Worm (Caenorhabditis elegans) whole organism, L4 larva: Measurements from ENCODE around the gene gem-1.

Experiments used
- D1046.2 ChIP-seq: fragments of 200-800 bp; sonication (Bioruptor generic); IDR thresholded peaks from 2 replicates; pipeline ENCODE4 v1.3.6; 2022; ENCODE audit warnings: missing genetic modification characterization, missing compliant biosample characterization
- T26A8.4 ChIP-seq: fragments of 200-800 bp; sonication (Bioruptor generic); IDR thresholded peaks from 2 replicates; pipeline ENCODE4 v1.3.6; 2022; ENCODE audit warnings: missing genetic modification characterization, missing compliant biosample characterization
- Y48G9A.11 ChIP-seq: fragments of 200-800 bp; sonication (Bioruptor generic); IDR thresholded peaks from 2 replicates; pipeline ENCODE4 v1.3.6; 2022; ENCODE audit warnings: missing genetic modification reagents, missing genetic modification characterization, missing compliant biosample characterization
- ZK337.2 ChIP-seq: fragments of 200-800 bp; sonication (Bioruptor generic); IDR thresholded peaks from 2 replicates; pipeline ENCODE4 v1.3.6; 2022; ENCODE audit warnings: missing genetic modification reagents, missing genetic modification characterization, missing compliant biosample characterization
- ZK546.5 ChIP-seq, 2 experiments: sonication (generic microtip); optimal IDR thresholded peaks; 2 replicates each; lab custom pipeline; 2017; ENCODE audit warnings: missing biosample characterization in 2 of 2, missing genetic modification characterization in 2 of 2
- aha-1 ChIP-seq: fragments of 150-350 bp; peaks from one replicate; lab custom pipeline; 2014; ENCODE audit warnings: missing biosample characterization, missing genetic modification characterization
- ama-1 ChIP-seq: fragments of 150-350 bp; optimal IDR thresholded peaks from 2 replicates; lab custom pipeline; 2014; ENCODE audit warnings: inconsistent platforms, mixed read lengths
- arid-1 ChIP-seq: fragments of 200-800 bp; sonication (Bioruptor generic); conservative IDR thresholded peaks from 2 replicates; pipeline ENCODE4 v1.3.6; 2022; ENCODE audit warnings: missing genetic modification reagents, missing genetic modification characterization, missing compliant biosample characterization
- ceh-20 ChIP-seq: fragments of 200-800 bp; sonication (Bioruptor generic); IDR thresholded peaks from 2 replicates; pipeline ENCODE4 v1.3.6; 2022; ENCODE audit warnings: missing genetic modification reagents, missing genetic modification characterization, missing compliant biosample characterization
- daf-16 ChIP-seq, 3 experiments: sonication (generic microtip); optimal IDR thresholded peaks; 2 replicates each; lab custom pipeline; 2016 to 2017; ENCODE audit warnings: missing genetic modification characterization in 3 of 3, missing genetic modification reagents in 3 of 3, mild to moderate bottlenecking in 2 of 3, missing compliant biosample characterization in 2 of 3, missing biosample characterization in 1 of 3, moderate library complexity in 1 of 3
- daf-8 ChIP-seq: fragments of 200-800 bp; sonication (Bioruptor generic); IDR thresholded peaks from 2 replicates; pipeline ENCODE4 v1.3.6; 2022; ENCODE audit warnings: missing genetic modification characterization, missing compliant biosample characterization
- dmd-6 ChIP-seq: fragments of 200-800 bp; sonication (Bioruptor generic); IDR thresholded peaks from 2 replicates; pipeline ENCODE4 v1.3.6; 2022; ENCODE audit warnings: missing genetic modification reagents, missing genetic modification characterization, missing compliant biosample characterization
- dmd-8 ChIP-seq: fragments of 200-800 bp; sonication (Bioruptor generic); IDR thresholded peaks from 2 replicates; pipeline ENCODE4 v1.3.6; 2022; ENCODE audit warnings: missing genetic modification characterization, missing compliant biosample characterization
- dmd-9 ChIP-seq: fragments of 200-800 bp; sonication (Bioruptor generic); IDR thresholded peaks from 2 replicates; pipeline ENCODE4 v1.3.6; 2022; ENCODE audit warnings: missing genetic modification reagents, missing genetic modification characterization, missing compliant biosample characterization
- duxl-1 ChIP-seq: sonication (generic microtip); optimal IDR thresholded peaks from 2 replicates; lab custom pipeline; 2016; ENCODE audit warnings: mild to moderate bottlenecking, missing genetic modification characterization, moderate library complexity, missing compliant biosample characterization; ENCODE audit not compliant: poor library complexity
- dve-1 ChIP-seq: sonication (generic microtip); optimal IDR thresholded peaks from 2 replicates; lab custom pipeline; 2017; ENCODE audit warnings: antibody characterized with exemption, mild to moderate bottlenecking, missing genetic modification characterization, missing compliant biosample characterization; ENCODE audit not compliant: insufficient read depth
- hlh-11 ChIP-seq: fragments of 200-800 bp; sonication (Bioruptor generic); optimal IDR thresholded peaks from 2 replicates; lab custom pipeline; 2018; ENCODE audit warnings: mild to moderate bottlenecking, missing genetic modification characterization, missing compliant biosample characterization
- hlh-30 ChIP-seq: sonication (generic microtip); optimal IDR thresholded peaks from 2 replicates; lab custom pipeline; 2017; ENCODE audit warnings: antibody characterized with exemption, mild to moderate bottlenecking, missing genetic modification characterization, missing compliant biosample characterization; ENCODE audit not compliant: insufficient read depth
- hmg-1.1 ChIP-seq: fragments of 200-800 bp; sonication (Bioruptor generic); IDR thresholded peaks from 2 replicates; pipeline ENCODE4 v1.3.6; 2022; ENCODE audit warnings: missing genetic modification reagents, missing genetic modification characterization, missing compliant biosample characterization
- jun-1 ChIP-seq: fragments of 150-350 bp; optimal IDR thresholded peaks from 2 replicates; lab custom pipeline; 2014; ENCODE audit warnings: missing biosample characterization, missing genetic modification reagents, missing genetic modification characterization
- lim-7 ChIP-seq: fragments of 200-800 bp; sonication (Bioruptor generic); IDR thresholded peaks from 2 replicates; pipeline ENCODE4 v1.3.6; 2022; ENCODE audit warnings: missing genetic modification characterization, missing compliant biosample characterization
- lin-1 ChIP-seq: fragments of 200-800 bp; sonication (Bioruptor generic); IDR thresholded peaks from 2 replicates; pipeline ENCODE4 v1.3.6; 2022; ENCODE audit warnings: missing genetic modification reagents, missing genetic modification characterization, missing compliant biosample characterization
- lin-29 ChIP-seq: fragments of 200-800 bp; sonication (Bioruptor generic); IDR thresholded peaks from 2 replicates; pipeline ENCODE4 v1.3.6; 2022; ENCODE audit warnings: missing genetic modification reagents, missing genetic modification characterization, missing compliant biosample characterization
- lir-3 ChIP-seq: sonication (generic microtip); optimal IDR thresholded peaks from 2 replicates; lab custom pipeline; 2016; ENCODE audit warnings: mild to moderate bottlenecking, missing genetic modification characterization, missing compliant biosample characterization
- madf-5 ChIP-seq, 2 experiments: fragments of 200-800 bp; sonication (Bioruptor generic); IDR thresholded peaks; 2 replicates each; pipeline ENCODE4 v1.3.6; 2022; ENCODE audit warnings: missing compliant biosample characterization in 2 of 2, missing genetic modification characterization in 2 of 2
- madf-9 ChIP-seq: fragments of 200-800 bp; sonication (Bioruptor generic); conservative IDR thresholded peaks from 2 replicates; pipeline ENCODE4 v1.3.6; 2022; ENCODE audit warnings: missing genetic modification reagents, missing genetic modification characterization, missing compliant biosample characterization
- mdl-1 ChIP-seq, 2 experiments: fragments of 150-350 bp in 1 of 2; sonication (generic microtip) in 1 of 2; optimal IDR thresholded peaks; 2 replicates each; lab custom pipeline; 2014 to 2017; ENCODE audit warnings: missing biosample characterization in 2 of 2, missing genetic modification characterization in 2 of 2
- mdt-29 ChIP-seq: fragments of 200-800 bp; sonication (Bioruptor generic); IDR thresholded peaks from 2 replicates; pipeline ENCODE4 v1.3.6; 2022; ENCODE audit warnings: missing genetic modification reagents, missing genetic modification characterization, missing compliant biosample characterization
- mes-2 ChIP-seq: sonication (generic microtip); optimal IDR thresholded peaks from 2 replicates; lab custom pipeline; 2016; ENCODE audit warnings: missing genotype, mild to moderate bottlenecking, missing genetic modification characterization, missing compliant biosample characterization; ENCODE audit not compliant: poor library complexity, severe bottlenecking
- mxl-3 ChIP-seq: fragments of 200-800 bp; sonication (Bioruptor generic); optimal IDR thresholded peaks from 2 replicates; lab custom pipeline; 2018; ENCODE audit warnings: mild to moderate bottlenecking, missing genetic modification characterization, missing compliant biosample characterization
- nhr-102 ChIP-seq: sonication (generic microtip); optimal IDR thresholded peaks from 2 replicates; lab custom pipeline; 2016; ENCODE audit warnings: mild to moderate bottlenecking, missing genetic modification characterization, moderate library complexity, missing compliant biosample characterization
- nhr-25 ChIP-seq: sonication (generic microtip); optimal IDR thresholded peaks from 2 replicates; lab custom pipeline; 2017; ENCODE audit warnings: missing genetic modification characterization, mild to moderate bottlenecking, missing compliant biosample characterization, antibody characterized with exemption, moderate library complexity, borderline replicate concordance; ENCODE audit not compliant: insufficient read depth
- nhr-28 ChIP-seq: fragments of 150-350 bp; optimal IDR thresholded peaks from 2 replicates; lab custom pipeline; 2014; ENCODE audit warnings: missing biosample characterization, missing genetic modification characterization
- nhr-41 ChIP-seq: fragments of 200-800 bp; sonication (Bioruptor generic); IDR thresholded peaks from 2 replicates; pipeline ENCODE4 v1.3.6; 2022; ENCODE audit warnings: missing genetic modification reagents, missing genetic modification characterization, missing compliant biosample characterization
- nhr-42 ChIP-seq: fragments of 200-800 bp; sonication (Bioruptor generic); IDR thresholded peaks from 2 replicates; pipeline ENCODE4 v1.3.6; 2022; ENCODE audit warnings: missing genetic modification characterization, missing compliant biosample characterization
- nhr-48 ChIP-seq: sonication (generic microtip); optimal IDR thresholded peaks from 2 replicates; lab custom pipeline; 2016; ENCODE audit warnings: mild to moderate bottlenecking, missing genetic modification characterization, missing compliant biosample characterization
- nhr-77 ChIP-seq: fragments of 150-350 bp; optimal IDR thresholded peaks from 2 replicates; lab custom pipeline; 2014; ENCODE audit warnings: missing biosample characterization, missing genetic modification characterization
- pha-4 ChIP-seq, 2 experiments: fragments of 150-350 bp in 1 of 2; fragments of 200-800 bp in 1 of 2; sonication (Bioruptor generic) in 1 of 2; IDR thresholded peaks in 1 of 2; optimal IDR thresholded peaks in 1 of 2; 2 replicates each; pipeline versions ENCODE4 v1.3.6 to Lab custom; 2014 to 2022; ENCODE audit warnings: missing genetic modification characterization in 2 of 2, missing genetic modification reagents in 2 of 2, missing biosample characterization in 1 of 2, missing compliant biosample characterization in 1 of 2
- rbr-2 ChIP-seq: sonication (generic microtip); optimal IDR thresholded peaks from 2 replicates; lab custom pipeline; 2016; ENCODE audit warnings: missing genotype, missing genetic modification characterization, missing compliant biosample characterization
- snpc-1.2 ChIP-seq: fragments of 200-800 bp; sonication (Bioruptor generic); IDR thresholded peaks from 2 replicates; pipeline ENCODE4 v1.3.6; 2022; ENCODE audit warnings: missing genetic modification reagents, missing genetic modification characterization, missing compliant biosample characterization
- spr-1 ChIP-seq: sonication (generic microtip); optimal IDR thresholded peaks from 2 replicates; lab custom pipeline; 2016; ENCODE audit warnings: mild to moderate bottlenecking, missing genetic modification characterization, missing compliant biosample characterization
- tra-1 ChIP-seq: fragments of 200-800 bp; sonication (Bioruptor generic); IDR thresholded peaks from 2 replicates; pipeline ENCODE4 v1.3.6; 2022; ENCODE audit warnings: missing genetic modification reagents, missing genetic modification characterization, missing compliant biosample characterization
- vab-7 ChIP-seq: fragments of 200-800 bp; sonication (Bioruptor generic); IDR thresholded peaks from 2 replicates; pipeline ENCODE4 v1.3.6; 2022; ENCODE audit warnings: missing genetic modification reagents, missing genetic modification characterization, missing compliant biosample characterization
- zfp-3 ChIP-seq: fragments of 200-800 bp; sonication (Bioruptor generic); conservative IDR thresholded peaks from 2 replicates; pipeline ENCODE4 v1.3.6; 2022; ENCODE audit warnings: missing genetic modification reagents, missing genetic modification characterization, missing compliant biosample characterization

Gene gem-1

ce11 chrX:13415722-13416121 is 38.9 kb upstream of the gem-1 start, which contains the start of gene C29F7.2 (continued):
- TF ChIP-seq tra-1 (GFP tag; lab: Robert Waterston, UW) (no peak), hlh-11 (tag; lab: Kevin White, UChicago) (peak; percentile 53), mxl-3 (GFP tag; lab: Kevin White, UChicago) (no peak)

- TF ChIP-seq madf-5 (GFP tag; IDR thresholded peaks at IDR 0.05; lab: Robert Waterston, UW) (peak in 1 of 2 experiments; percentile 74; a peak in 1 of 4 replicates), daf-16 (GFP tag; optimal IDR thresholded peaks at IDR 0.05; lab: Kevin White, UChicago) (peak in 1 of 2 experiments; percentile 70), daf-16 (tag; optimal IDR thresholded peaks at IDR 0.05; lab: Kevin White, UChicago) (no peak), spr-1 (tag; lab: Kevin White, UChicago) (peak; percentile 13), mdl-1 (tag; optimal IDR thresholded peaks at IDR 0.05; lab: Kevin White, UChicago) (peak in 1 of 2 experiments; percentile 13), vab-7 (peak; percentile 90), ZK546.5 (tag; optimal IDR thresholded peaks at IDR 0.05; lab: Kevin White, UChicago) (no peak), dmd-9 (GFP tag; lab: Robert Waterston, UW) (0 out of 2 replicates have a peak, but pooled peaks have one; percentile 35), ama-1 (lab: Kevin White, UChicago) (no peak), madf-9 (0 out of 2 replicates have a peak, but pooled peaks have one; percentile 38), dmd-8 (GFP tag; lab: Robert Waterston, UW) (0 out of 2 replicates have a peak, but pooled peaks have one; percentile 17), mes-2 (tag; lab: Kevin White, UChicago) (peak; percentile 70), tra-1 (GFP tag; lab: Robert Waterston, UW) (peak; percentile 76), dmd-6 (GFP tag; lab: Robert Waterston, UW) (peak; percentile 42), nhr-28 (tag; lab: Kevin White, UChicago) (peak; percentile 43), arid-1 (GFP tag; lab: Robert Waterston, UW) (peak; percentile 71; the same call in 1 of the 2 replicates), nhr-25 (tag; lab: Kevin White, UChicago) (no peak), rbr-2 (peak; percentile 45), hlh-30 (peak; percentile 25), D1046.2 (GFP tag; lab: Robert Waterston, UW) (0 out of 2 replicates have a peak, but pooled peaks have one; percentile 28), lir-3 (tag; lab: Kevin White, UChicago) (peak; percentile 21), snpc-1.2 (GFP tag; lab: Robert Waterston, UW) (peak; percentile 67), lin-29 (GFP tag; lab: Robert Waterston, UW) (no peak), mdt-29 (GFP tag; lab: Robert Waterston, UW) (0 out of 2 replicates have a peak, but pooled peaks have one; percentile 24), daf-8 (peak; percentile 53; the same call in 1 of the 2 replicates), ceh-20 (GFP tag; lab: Robert Waterston, UW) (no peak), dve-1 (tag; lab: Kevin White, UChicago) (peak; percentile 35), nhr-48 (tag; lab: Kevin White, UChicago) (peak; percentile 34), nhr-41 (0 out of 2 replicates have a peak, but pooled peaks have one; percentile 58), hmg-1.1 (GFP tag; lab: Robert Waterston, UW) (peak; percentile 65), pha-4 (GFP tag; IDR thresholded peaks at IDR 0.05; lab: Robert Waterston, UW) (peak; percentile 64; the same call in 1 of the 2 replicates), pha-4 (tag; optimal IDR thresholded peaks at IDR 0.05; lab: Kevin White, UChicago) (no peak), lin-1 (peak; percentile 59; the same call in 1 of the 2 replicates), aha-1 (peak; percentile 89), nhr-42 (0 out of 2 replicates have a peak, but pooled peaks have one; percentile 12), jun-1 (tag; lab: Kevin White, UChicago) (no peak), mxl-3 (GFP tag; lab: Kevin White, UChicago) (no peak), zfp-3 (GFP tag; lab: Robert Waterston, UW) (0 out of 2 replicates have a peak, but pooled peaks have one; percentile 39), ZK337.2 (0 out of 2 replicates have a peak, but pooled peaks have one; percentile 19), T26A8.4 (GFP tag; lab: Robert Waterston, UW) (peak; percentile 47; the same call in 1 of the 2 replicates), hlh-11 (tag; lab: Kevin White, UChicago) (peak; percentile 58), nhr-102 (tag; lab: Kevin White, UChicago) (peak; percentile 49), Y48G9A.11 (GFP tag; lab: Robert Waterston, UW) (peak; percentile 44; the same call in 1 of the 2 replicates), duxl-1 (tag; lab: Kevin White, UChicago) (peak; percentile 35), lim-7 (GFP tag; lab: Robert Waterston, UW) (peak; percentile 76), nhr-77 (tag; lab: Kevin White, UChicago) (peak; percentile 14)
Observed at ce11 chrX:13414974-13415373, 38.2 kb upstream of the gem-1 start.
